Fruit fly (Drosophila melanogaster): ENCODE measurements around the gene hd.

- TF ChIP-seq foxo (GFP tag; optimal IDR thresholded peaks at IDR 0.05), result peak in 1 of 2 experiments; percentile 73
- no peak for TF ChIP-seq Hr78 (GFP tag; optimal IDR thresholded peaks at IDR 0.05)
- TF ChIP-seq GATAd (GFP tag; optimal IDR thresholded peaks at IDR 0.05), result no peak
- no peak for TF ChIP-seq sv (GFP tag; optimal IDR thresholded peaks at IDR 0.05)
- TF ChIP-seq ey (GFP tag; optimal IDR thresholded peaks at IDR 0.05), result peak; percentile 75
- TF ChIP-seq psq (GFP tag; optimal IDR thresholded peaks at IDR 0.05), result peak; percentile 68
- peak; percentile 55 for TF ChIP-seq Rel (GFP tag; optimal IDR thresholded peaks at IDR 0.05)
- no peak for TF ChIP-seq Rel (tag; optimal IDR thresholded peaks at IDR 0.05)
- peak; percentile 37 for TF ChIP-seq Hnf4 (GFP tag; optimal IDR thresholded peaks at IDR 0.05)
- TF ChIP-seq CrebA (GFP tag; optimal IDR thresholded peaks at IDR 0.05; ENCODE audit: borderline replicate concordance), result no peak
Observed at dm6 chr3R:5331764-5332405, 42.9 kb downstream of the hd start.

Measured in whole organism, wandering third instar larva.